Worm (Caenorhabditis elegans) whole organism, L4 larva: ENCODE data around the gene F55E10.1.

Experiments
- ZK546.5 ChIP-seq, 2 experiments: sonication (generic microtip); optimal IDR thresholded peaks; 2 replicates each; lab custom pipeline; 2017; ENCODE audit warnings: missing biosample characterization in 2 of 2, missing genetic modification characterization in 2 of 2
- dmd-8 ChIP-seq: fragments of 200-800 bp; sonication (Bioruptor generic); IDR thresholded peaks from 2 replicates; pipeline ENCODE4 v1.3.6; 2022; ENCODE audit warnings: missing genetic modification characterization, missing compliant biosample characterization
- lin-1 ChIP-seq: fragments of 200-800 bp; sonication (Bioruptor generic); IDR thresholded peaks from 2 replicates; pipeline ENCODE4 v1.3.6; 2022; ENCODE audit warnings: missing genetic modification reagents, missing genetic modification characterization, missing compliant biosample characterization
- nhr-111 ChIP-seq: fragments of 200-800 bp; sonication (Bioruptor generic); optimal IDR thresholded peaks from 2 replicates; lab custom pipeline; 2018; ENCODE audit warnings: mild to moderate bottlenecking, missing genetic modification characterization, missing compliant biosample characterization
- nhr-28 ChIP-seq: fragments of 150-350 bp; optimal IDR thresholded peaks from 2 replicates; lab custom pipeline; 2014; ENCODE audit warnings: missing biosample characterization, missing genetic modification characterization
- rbr-2 ChIP-seq: sonication (generic microtip); optimal IDR thresholded peaks from 2 replicates; lab custom pipeline; 2016; ENCODE audit warnings: missing genotype, missing genetic modification characterization, missing compliant biosample characterization
- snpc-4 ChIP-seq: fragments of 150-350 bp; optimal IDR thresholded peaks from 2 replicates; lab custom pipeline; 2014; ENCODE audit warnings: missing biosample characterization, missing genetic modification characterization

DNA sequence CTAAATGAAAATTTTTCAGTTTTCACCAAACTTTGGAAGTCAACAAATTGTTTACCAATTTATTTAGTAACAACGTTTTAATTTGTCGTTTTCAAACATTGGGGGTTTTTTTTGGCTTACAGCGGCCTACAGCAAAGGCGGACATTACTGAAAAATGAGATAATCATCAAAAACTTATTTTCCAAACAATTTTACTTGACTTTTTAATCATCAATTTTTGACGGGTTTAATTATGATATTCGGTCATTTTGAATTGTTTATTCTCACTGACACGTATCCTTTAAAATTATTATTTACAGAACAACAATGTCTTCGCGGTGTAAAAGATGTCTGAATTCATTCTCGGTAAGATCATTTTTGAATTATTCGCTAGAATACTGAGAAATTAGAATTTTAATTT is 25.8 kb downstream of the F55E10.1 start, which contains the start of gene F40B5.2:
- no peak for TF ChIP-seq lin-1 (GFP tag; lab: Robert Waterston, UW)
- TF ChIP-seq nhr-111 (GFP tag; lab: Kevin White, UChicago): no peak
- no peak for TF ChIP-seq rbr-2 (tag; lab: Kevin White, UChicago)
- no peak for TF ChIP-seq snpc-4 (tag; lab: Kevin White, UChicago)
- no peak for TF ChIP-seq ZK546.5 (tag; optimal IDR thresholded peaks at IDR 0.05; lab: Kevin White, UChicago)
- no peak for TF ChIP-seq dmd-8 (GFP tag; lab: Robert Waterston, UW)
- TF ChIP-seq nhr-28: no peak
